Worm (Caenorhabditis elegans) whole organism, mixed stage, embryonic: ENCODE data around the gene C35D10.1.

ENCODE experiments used
- ces-1 ChIP-seq: fragments of 150-350 bp; optimal IDR thresholded peaks from 2 replicates; lab custom pipeline; 2014; ENCODE audit warnings: missing biosample characterization, missing genetic modification reagents, missing genetic modification characterization
- cnd-1 ChIP-seq: fragments of 200-800 bp; sonication (Bioruptor generic); optimal IDR thresholded peaks from 2 replicates; lab custom pipeline; 2018; ENCODE audit warnings: mild to moderate bottlenecking, missing genetic modification characterization, missing compliant biosample characterization
- elt-3 ChIP-seq: fragments of 150-350 bp; optimal IDR thresholded peaks from 2 replicates; lab custom pipeline; 2014; ENCODE audit warnings: missing biosample characterization, missing genetic modification characterization
- lin-13 ChIP-seq: fragments of 150-350 bp; optimal IDR thresholded peaks from 2 replicates; lab custom pipeline; 2014; ENCODE audit warnings: missing biosample characterization, missing genetic modification characterization
- mab-5 ChIP-seq: fragments of 150-350 bp; optimal IDR thresholded peaks from 2 replicates; lab custom pipeline; 2014; ENCODE audit warnings: missing biosample characterization, missing genetic modification characterization
- nhr-12 ChIP-seq: fragments of 150-350 bp; optimal IDR thresholded peaks from 2 replicates; lab custom pipeline; 2014; ENCODE audit warnings: missing biosample characterization, missing genetic modification characterization
- nhr-76 ChIP-seq: sonication (generic microtip); optimal IDR thresholded peaks from 2 replicates; lab custom pipeline; 2017; ENCODE audit warnings: missing biosample characterization, missing genetic modification characterization
- pha-4 ChIP-seq: fragments of 150-350 bp; optimal IDR thresholded peaks from 2 replicates; lab custom pipeline; 2018; ENCODE audit warnings: missing biosample characterization, missing genetic modification reagents, missing genetic modification characterization
- sem-2 ChIP-seq: fragments of 200-800 bp; sonication (Bioruptor generic); optimal IDR thresholded peaks from 2 replicates; lab custom pipeline; 2018; ENCODE audit warnings: mild to moderate bottlenecking, missing genetic modification characterization, missing compliant biosample characterization
- snpc-4 ChIP-seq: fragments of 150-350 bp; optimal IDR thresholded peaks from 2 replicates; lab custom pipeline; 2014; ENCODE audit warnings: missing biosample characterization, missing genetic modification characterization
- tbx-8 ChIP-seq: fragments of 200-800 bp; sonication (Bioruptor generic); optimal IDR thresholded peaks from 2 replicates; lab custom pipeline; 2018; ENCODE audit warnings: mild to moderate bottlenecking, missing genetic modification characterization, moderate library complexity, missing compliant biosample characterization
- unc-39 ChIP-seq: fragments of 150-350 bp; optimal IDR thresholded peaks from 2 replicates; lab custom pipeline; 2014; ENCODE audit warnings: missing biosample characterization, missing genetic modification characterization
- unc-62 ChIP-seq: fragments of 150-350 bp; optimal IDR thresholded peaks from 2 replicates; lab custom pipeline; 2014; ENCODE audit warnings: missing biosample characterization, missing genetic modification reagents, missing genetic modification characterization
- ztf-11 ChIP-seq: fragments of 150-350 bp; optimal IDR thresholded peaks from 2 replicates; lab custom pipeline; 2014; ENCODE audit warnings: missing biosample characterization, missing genetic modification characterization

- TF ChIP-seq nhr-12 (tag; lab: Kevin White, UChicago) (no peak), nhr-76 (tag; lab: Kevin White, UChicago) (no peak), cnd-1 (tag; lab: Kevin White, UChicago) (no peak), ztf-11 (no peak), sem-2 (no peak), mab-5 (tag; lab: Kevin White, UChicago) (no peak), pha-4 (tag; lab: Kevin White, UChicago) (no peak), unc-39 (no peak), elt-3 (no peak), tbx-8 (no peak), unc-62 (GFP tag; lab: Kevin White, UChicago) (no peak), ces-1 (GFP tag; lab: Kevin White, UChicago) (no peak), snpc-4 (no peak), lin-13 (no peak)
Measured at ce11 chrIII:4895313-4895712, 15.8 kb downstream of the C35D10.1 start.
